Worm (Caenorhabditis elegans) whole organism, late embryonic: ENCODE measurements around the gene F45G2.7.

Experiments used
- C08G9.2 ChIP-seq: sonication (generic microtip); optimal IDR thresholded peaks from 2 replicates; lab custom pipeline; 2016; ENCODE audit warnings: mild to moderate bottlenecking, missing genetic modification characterization, moderate library complexity, missing compliant biosample characterization
- K09A11.1 ChIP-seq: sonication (generic microtip); optimal IDR thresholded peaks from 2 replicates; lab custom pipeline; 2017; ENCODE audit warnings: antibody characterized with exemption, mild to moderate bottlenecking, missing genetic modification characterization, missing compliant biosample characterization; ENCODE audit not compliant: insufficient read depth
- T23F11.4 ChIP-seq: fragments of 200-800 bp; sonication (Bioruptor generic); optimal IDR thresholded peaks from 2 replicates; lab custom pipeline; 2018; ENCODE audit warnings: mild to moderate bottlenecking, missing genetic modification characterization, missing compliant biosample characterization
- Y22D7AL.16 ChIP-seq: sonication (generic microtip); optimal IDR thresholded peaks from 2 replicates; lab custom pipeline; 2016; ENCODE audit warnings: missing genetic modification characterization, missing compliant biosample characterization
- ama-1 ChIP-seq: fragments of 150-350 bp; optimal IDR thresholded peaks from 2 replicates; lab custom pipeline; 2014
- ceh-14 ChIP-seq: sonication (generic microtip); optimal IDR thresholded peaks from 2 replicates; lab custom pipeline; 2016; ENCODE audit warnings: missing genotype, missing genetic modification characterization, missing compliant biosample characterization
- ceh-18 ChIP-seq: sonication (generic microtip); optimal IDR thresholded peaks from 2 replicates; lab custom pipeline; 2016; ENCODE audit warnings: missing genetic modification characterization, missing compliant biosample characterization
- ceh-19 ChIP-seq: fragments of 200-800 bp; sonication (Bioruptor generic); optimal IDR thresholded peaks from 2 replicates; lab custom pipeline; 2018; ENCODE audit warnings: mild to moderate bottlenecking, missing genetic modification characterization, missing compliant biosample characterization
- ceh-2 ChIP-seq: sonication (generic microtip); optimal IDR thresholded peaks from 2 replicates; lab custom pipeline; 2016; ENCODE audit warnings: missing genotype, missing genetic modification characterization, missing compliant biosample characterization
- ceh-24 ChIP-seq: sonication (generic microtip); optimal IDR thresholded peaks from 2 replicates; lab custom pipeline; 2016; ENCODE audit warnings: mild to moderate bottlenecking, missing genetic modification characterization, missing compliant biosample characterization
- ceh-30 ChIP-seq: fragments of 150-350 bp; optimal IDR thresholded peaks from 2 replicates; lab custom pipeline; 2014; ENCODE audit warnings: missing biosample characterization, missing genetic modification characterization
- ceh-31 ChIP-seq: sonication (generic microtip); optimal IDR thresholded peaks from 2 replicates; lab custom pipeline; 2016; ENCODE audit warnings: missing genetic modification characterization, missing compliant biosample characterization
- ceh-34 ChIP-seq: sonication (generic microtip); optimal IDR thresholded peaks from 2 replicates; lab custom pipeline; 2016; ENCODE audit warnings: mild to moderate bottlenecking, missing genetic modification characterization, missing compliant biosample characterization
- ceh-45 ChIP-seq: fragments of 200-800 bp; sonication (Bioruptor generic); IDR thresholded peaks from 2 replicates; pipeline ENCODE4 v1.3.6; 2022; ENCODE audit warnings: missing genetic modification reagents, missing genetic modification characterization, missing compliant biosample characterization
- ceh-48 ChIP-seq: sonication (generic microtip); optimal IDR thresholded peaks from 2 replicates; lab custom pipeline; 2016; ENCODE audit warnings: missing genetic modification characterization, inconsistent platforms, missing compliant biosample characterization
- ceh-6 ChIP-seq: fragments of 200-800 bp; sonication (Bioruptor generic); optimal IDR thresholded peaks from 2 replicates; lab custom pipeline; 2018; ENCODE audit warnings: mild to moderate bottlenecking, missing genetic modification characterization, missing compliant biosample characterization
- ceh-9 ChIP-seq: sonication (generic microtip); optimal IDR thresholded peaks from 2 replicates; lab custom pipeline; 2016; ENCODE audit warnings: mild to moderate bottlenecking, missing genetic modification characterization, inconsistent platforms, missing compliant biosample characterization
- che-1 ChIP-seq: sonication (generic microtip); optimal IDR thresholded peaks from 2 replicates; lab custom pipeline; 2016; ENCODE audit warnings: mild to moderate bottlenecking, missing genetic modification characterization, missing compliant biosample characterization
- dmd-4 ChIP-seq: sonication (generic microtip); optimal IDR thresholded peaks from 2 replicates; lab custom pipeline; 2016; ENCODE audit warnings: borderline replicate concordance, missing genetic modification characterization, missing compliant biosample characterization
- dve-1 ChIP-seq: sonication (generic microtip); optimal IDR thresholded peaks from 2 replicates; lab custom pipeline; 2017; ENCODE audit warnings: antibody characterized with exemption, mild to moderate bottlenecking, missing genetic modification characterization, missing compliant biosample characterization
- elt-2 ChIP-seq: sonication (generic microtip); optimal IDR thresholded peaks from 2 replicates; lab custom pipeline; 2016; ENCODE audit warnings: missing genetic modification reagents, missing genetic modification characterization, missing compliant biosample characterization
- ets-4 ChIP-seq: sonication (generic microtip); optimal IDR thresholded peaks from 2 replicates; lab custom pipeline; 2016; ENCODE audit warnings: missing genetic modification characterization, missing compliant biosample characterization
- fax-1 ChIP-seq: sonication (generic microtip); optimal IDR thresholded peaks from 2 replicates; lab custom pipeline; 2016; ENCODE audit warnings: missing genotype, missing genetic modification characterization, missing compliant biosample characterization
- fkh-10 ChIP-seq: fragments of 150-350 bp; optimal IDR thresholded peaks from 2 replicates; lab custom pipeline; 2014; ENCODE audit warnings: missing biosample characterization, missing genetic modification reagents, missing genetic modification characterization
- fkh-6 ChIP-seq: sonication (generic microtip); optimal IDR thresholded peaks from 2 replicates; lab custom pipeline; 2016; ENCODE audit warnings: missing genetic modification characterization, missing compliant biosample characterization
- gmeb-2 ChIP-seq: sonication (generic microtip); optimal IDR thresholded peaks from 2 replicates; lab custom pipeline; 2016; ENCODE audit warnings: missing genetic modification characterization, inconsistent platforms, missing compliant biosample characterization
- hlh-15 ChIP-seq: sonication (generic microtip); optimal IDR thresholded peaks from 2 replicates; lab custom pipeline; 2016; ENCODE audit warnings: missing genetic modification characterization, missing compliant biosample characterization
- hlh-8 ChIP-seq: sonication (generic microtip); optimal IDR thresholded peaks from 2 replicates; lab custom pipeline; 2016; ENCODE audit warnings: missing genotype, missing genetic modification characterization, missing compliant biosample characterization
- lim-6 ChIP-seq: sonication (generic microtip); optimal IDR thresholded peaks from 2 replicates; lab custom pipeline; 2016; ENCODE audit warnings: missing genetic modification characterization, missing compliant biosample characterization
- lin-11 ChIP-seq: fragments of 200-800 bp; sonication (Bioruptor generic); optimal IDR thresholded peaks from 2 replicates; lab custom pipeline; 2018; ENCODE audit warnings: mild to moderate bottlenecking, missing genetic modification characterization, missing compliant biosample characterization
- mec-3 ChIP-seq: sonication (generic microtip); optimal IDR thresholded peaks from 2 replicates; lab custom pipeline; 2016; ENCODE audit warnings: borderline replicate concordance, missing genetic modification characterization, missing compliant biosample characterization
- nfya-1 ChIP-seq: sonication (generic microtip); optimal IDR thresholded peaks from 2 replicates; lab custom pipeline; 2017; ENCODE audit warnings: missing genetic modification characterization, mild to moderate bottlenecking, missing compliant biosample characterization, antibody characterized with exemption, moderate library complexity
- nhr-232 ChIP-seq: sonication (generic microtip); optimal IDR thresholded peaks from 2 replicates; lab custom pipeline; 2016; ENCODE audit warnings: missing genetic modification characterization, missing compliant biosample characterization
- odd-2 ChIP-seq: sonication (generic microtip); optimal IDR thresholded peaks from 2 replicates; lab custom pipeline; 2017; ENCODE audit warnings: antibody characterized with exemption, mild to moderate bottlenecking, missing genetic modification characterization, missing compliant biosample characterization
- pax-1 ChIP-seq: fragments of 150-350 bp; optimal IDR thresholded peaks from 2 replicates; lab custom pipeline; 2014; ENCODE audit warnings: missing biosample characterization, missing genetic modification characterization
- pha-2 ChIP-seq: sonication (generic microtip); optimal IDR thresholded peaks from 2 replicates; lab custom pipeline; 2017; ENCODE audit warnings: mild to moderate bottlenecking, missing genetic modification characterization, missing compliant biosample characterization
- pha-4 ChIP-seq: fragments of 150-350 bp; optimal IDR thresholded peaks from 2 replicates; lab custom pipeline; 2018; ENCODE audit warnings: missing biosample characterization, missing genetic modification reagents, missing genetic modification characterization
- pqm-1 ChIP-seq: sonication (generic microtip); optimal IDR thresholded peaks from 2 replicates; lab custom pipeline; 2016; ENCODE audit warnings: missing genetic modification characterization, missing compliant biosample characterization
- pros-1 ChIP-seq: fragments of 150-350 bp; optimal IDR thresholded peaks from 2 replicates; lab custom pipeline; 2014; ENCODE audit warnings: missing biosample characterization, missing genetic modification reagents, missing genetic modification characterization
- ref-2 ChIP-seq: sonication (generic microtip); optimal IDR thresholded peaks from 2 replicates; lab custom pipeline; 2016; ENCODE audit warnings: missing genetic modification characterization, missing compliant biosample characterization
- sdc-2 ChIP-seq: sonication (generic microtip); optimal IDR thresholded peaks from 2 replicates; lab custom pipeline; 2016; ENCODE audit warnings: missing genotype, missing genetic modification characterization, missing compliant biosample characterization
- syd-9 ChIP-seq: sonication (generic microtip); optimal IDR thresholded peaks from 2 replicates; lab custom pipeline; 2016; ENCODE audit warnings: mild to moderate bottlenecking, missing genetic modification characterization, moderate library complexity, missing compliant biosample characterization
- tbx-2 ChIP-seq: sonication (generic microtip); optimal IDR thresholded peaks from 2 replicates; lab custom pipeline; 2016; ENCODE audit warnings: missing genetic modification characterization, missing compliant biosample characterization
- tbx-7 ChIP-seq: sonication (generic microtip); optimal IDR thresholded peaks from 2 replicates; lab custom pipeline; 2016; ENCODE audit warnings: missing genotype, missing genetic modification characterization, missing compliant biosample characterization
- ttx-3 ChIP-seq: sonication (generic microtip); optimal IDR thresholded peaks from 2 replicates; lab custom pipeline; 2016; ENCODE audit warnings: missing genetic modification reagents, missing genetic modification characterization, missing compliant biosample characterization
- unc-55 ChIP-seq: sonication (generic microtip); optimal IDR thresholded peaks from 2 replicates; lab custom pipeline; 2017; ENCODE audit warnings: missing biosample characterization, missing genetic modification reagents, missing genetic modification characterization
- unc-86 ChIP-seq: sonication (generic microtip); optimal IDR thresholded peaks from 2 replicates; lab custom pipeline; 2016; ENCODE audit warnings: missing genetic modification characterization, missing compliant biosample characterization
- zip-5 ChIP-seq: sonication (generic microtip); optimal IDR thresholded peaks from 2 replicates; lab custom pipeline; 2016; ENCODE audit warnings: missing genetic modification characterization, missing compliant biosample characterization

Gene F45G2.7

DNA sequence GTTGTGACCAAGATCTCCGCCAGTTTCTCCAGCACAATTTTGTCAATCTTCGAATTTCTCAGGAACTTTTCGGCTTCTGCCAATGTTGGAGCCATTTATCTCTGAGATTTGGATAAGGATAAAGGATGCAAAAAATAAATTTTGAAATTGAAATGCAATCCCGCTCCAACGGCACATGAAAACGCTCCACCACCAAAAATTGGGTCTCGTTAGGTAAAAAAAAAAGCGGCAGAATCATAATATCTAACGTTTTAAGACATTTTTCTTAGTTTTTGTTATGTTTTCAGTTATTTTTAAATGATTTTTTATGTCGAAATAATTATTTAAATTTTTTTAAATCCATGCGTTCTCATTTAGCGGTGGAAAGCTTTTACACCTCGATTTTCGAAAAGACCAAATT lies at the start of gene F45G2.7:
Gene F45G2.7 (minus strand): TSS at position 101 of the 400 bp plus-strand sequence.
- no peak for TF ChIP-seq ceh-34 (tag; lab: Kevin White, UChicago)
- TF ChIP-seq ets-4 (tag; lab: Kevin White, UChicago) = no peak
- no peak for TF ChIP-seq ceh-30
- no peak for TF ChIP-seq ttx-3
- no peak for TF ChIP-seq nhr-232
- no peak for TF ChIP-seq pha-4 (tag; lab: Kevin White, UChicago)
- TF ChIP-seq lin-11 = no peak
- TF ChIP-seq sdc-2 (tag; lab: Kevin White, UChicago) = no peak
- no peak for TF ChIP-seq tbx-7 (tag; lab: Kevin White, UChicago)
- no peak for TF ChIP-seq odd-2 (tag; lab: Kevin White, UChicago)
- no peak for TF ChIP-seq tbx-2 (tag; lab: Kevin White, UChicago)
- no peak for TF ChIP-seq pqm-1 (tag; lab: Kevin White, UChicago)
- no peak for TF ChIP-seq hlh-15
- TF ChIP-seq ceh-6 (GFP tag; lab: Kevin White, UChicago) = no peak
- TF ChIP-seq fkh-10 (GFP tag; lab: Kevin White, UChicago) = no peak
- TF ChIP-seq che-1 (tag; lab: Kevin White, UChicago) = no peak
- no peak for TF ChIP-seq dmd-4 (tag; lab: Kevin White, UChicago)
- TF ChIP-seq hlh-8 = no peak

DNA sequence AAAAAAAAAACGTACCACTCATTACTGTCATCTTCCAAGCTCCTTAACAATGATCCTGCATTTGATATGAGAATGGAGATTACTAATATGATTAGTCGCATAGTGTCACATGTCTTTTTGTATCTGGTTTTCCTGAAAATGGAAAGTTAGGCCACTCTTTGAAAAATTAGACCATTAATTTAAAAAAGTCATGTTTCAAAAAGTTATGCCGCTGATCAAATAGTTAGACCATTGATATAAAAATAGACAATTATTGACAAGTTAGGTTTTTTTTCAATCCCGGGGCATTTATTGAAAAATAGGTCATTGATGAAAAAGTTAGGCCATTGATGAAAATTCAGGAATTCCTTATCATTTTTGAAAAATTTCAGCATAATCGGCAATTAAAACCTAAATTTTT lies 49.7 kb upstream of the F45G2.7 start, which contains the start of gene acc-4:
Gene acc-4 (minus strand): TSS at position 101 of the 400 bp plus-strand sequence.
- TF ChIP-seq ceh-24 (tag; lab: Kevin White, UChicago) = no peak
- TF ChIP-seq nfya-1 = no peak
- TF ChIP-seq lim-6 (tag; lab: Kevin White, UChicago) = no peak
- TF ChIP-seq pax-1 (tag; lab: Kevin White, UChicago) = no peak
- no peak for TF ChIP-seq sdc-2 (tag; lab: Kevin White, UChicago)

DNA sequence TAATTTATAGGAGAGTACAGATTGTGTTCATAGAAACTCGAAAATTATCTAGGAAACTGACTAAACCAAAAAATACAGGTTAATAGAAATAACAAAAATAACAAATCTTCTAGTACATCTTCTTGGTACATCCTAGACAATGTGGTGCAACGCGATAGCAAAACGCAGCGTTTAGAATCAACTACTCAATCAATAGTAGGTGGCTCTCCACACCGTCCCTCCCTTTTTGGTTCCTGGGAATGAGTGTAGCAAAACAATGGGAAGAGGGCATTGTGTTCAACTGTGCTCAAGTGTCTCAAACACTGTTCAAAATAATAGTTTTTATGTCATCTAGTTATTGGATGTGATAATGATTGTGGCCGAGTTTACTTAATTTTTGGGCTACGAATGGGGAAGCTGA lies 42.4 kb upstream of the F45G2.7 start, which contains the start of gene T27E9.6:
Gene T27E9.6 (minus strand): TSS at position 101 of the 400 bp plus-strand sequence.
- no peak for TF ChIP-seq fax-1 (tag; lab: Kevin White, UChicago)
- TF ChIP-seq mec-3 = no peak

DNA sequence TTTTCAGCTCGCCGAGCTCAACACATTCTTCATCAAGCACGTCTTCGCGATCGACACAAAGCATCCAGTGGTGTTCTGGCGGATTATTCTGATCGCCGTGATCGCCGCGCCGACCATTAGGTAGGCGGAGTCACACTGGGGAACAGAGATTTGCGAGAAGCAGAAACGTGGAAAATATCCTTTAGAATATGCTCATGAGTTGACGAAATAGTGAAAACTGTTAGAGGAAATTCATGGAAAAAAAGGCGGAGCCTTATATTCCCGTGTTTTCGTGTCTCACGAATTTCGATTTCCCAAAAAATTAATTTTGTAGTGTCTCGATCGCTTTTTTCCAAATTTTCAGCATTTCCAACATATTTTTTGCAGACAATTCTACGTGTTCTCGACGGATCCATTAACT lies 40.2 kb upstream of the F45G2.7 start:
- TF ChIP-seq ama-1 (lab: Kevin White, UChicago) (no peak), odd-2 (tag; lab: Kevin White, UChicago) (no peak), hlh-8 (peak; percentile 44), ceh-31 (tag; lab: Kevin White, UChicago) (peak; percentile 84), ceh-48 (tag; lab: Kevin White, UChicago) (no peak), C08G9.2 (tag; lab: Kevin White, UChicago) (peak; percentile 79), Y22D7AL.16 (tag; lab: Kevin White, UChicago) (no peak), unc-55 (no peak), pqm-1 (tag; lab: Kevin White, UChicago) (no peak), ceh-14 (tag; lab: Kevin White, UChicago) (peak; percentile 29), ceh-18 (tag; lab: Kevin White, UChicago) (no peak), ceh-19 (GFP tag; lab: Kevin White, UChicago) (no peak), pha-2 (no peak), gmeb-2 (tag; lab: Kevin White, UChicago) (no peak), ceh-30 (no peak), ref-2 (tag; lab: Kevin White, UChicago) (peak; percentile 47), ceh-45 (no peak), tbx-7 (tag; lab: Kevin White, UChicago) (peak; percentile 85), dve-1 (no peak), unc-86 (tag; lab: Kevin White, UChicago) (no peak), T23F11.4 (GFP tag; lab: Kevin White, UChicago) (no peak), K09A11.1 (tag; lab: Kevin White, UChicago) (no peak), fax-1 (tag; lab: Kevin White, UChicago) (peak; percentile 57), mec-3 (no peak), elt-2 (peak; percentile 59), ceh-2 (tag; lab: Kevin White, UChicago) (peak; percentile 71), syd-9 (tag; lab: Kevin White, UChicago) (no peak), pros-1 (tag; lab: Kevin White, UChicago) (no peak), zip-5 (peak; percentile 78), ceh-9 (tag; lab: Kevin White, UChicago) (no peak), fkh-6 (peak; percentile 49), fkh-10 (GFP tag; lab: Kevin White, UChicago) (no peak)
